Worm (Caenorhabditis elegans): ENCODE results near the gene C27D6.11.
A peak's percentile ranks its signal among the peaks of the same experiment; 100 is the strongest.

C27D6.11 gene

DNA sequence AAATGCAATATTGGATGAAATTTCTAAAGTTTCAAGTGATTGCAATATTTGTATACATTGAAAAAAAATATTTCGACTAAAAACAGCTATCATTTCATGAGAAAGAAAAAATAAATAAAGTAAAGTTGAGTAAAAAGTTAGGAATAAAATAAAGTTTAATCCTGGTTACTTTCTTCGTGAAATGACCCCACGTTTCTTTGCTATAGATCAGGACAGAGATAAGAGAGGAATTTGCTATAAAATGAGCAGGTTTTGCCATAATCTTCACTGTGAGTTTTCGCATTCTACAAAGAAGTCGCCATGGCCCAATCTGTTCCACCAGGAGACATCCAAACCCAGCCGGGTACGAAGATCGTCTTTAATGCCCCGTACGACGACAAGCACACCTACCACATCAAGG is 33.1 kb upstream of the C27D6.11 start, which contains the start of gene msp-49:
Gene msp-49, plus strand, starts transcription at position 301 of the 400 bp plus-strand sequence.
- no peak for TF ChIP-seq nfyb-1 (GFP tag; IDR thresholded peaks at IDR 0.05)
- TF ChIP-seq F49E8.2 (tag; optimal IDR thresholded peaks at IDR 0.05; ENCODE audit: insufficient read depth): no peak
- TF ChIP-seq ama-1 (optimal IDR thresholded peaks at IDR 0.05): no peak
- TF ChIP-seq ama-1 (GFP tag; optimal IDR thresholded peaks at IDR 0.05): no peak
- no peak for TF ChIP-seq F33H1.4 (GFP tag; IDR thresholded peaks at IDR 0.05)
- TF ChIP-seq snpc-3.4 (tag; optimal IDR thresholded peaks at IDR 0.05): no peak
- no peak for TF ChIP-seq attf-3 (GFP tag; conservative IDR thresholded peaks at IDR 0.05)
- no peak for TF ChIP-seq F22D6.2 (tag; optimal IDR thresholded peaks at IDR 0.05)
- no peak for TF ChIP-seq ekl-4 (GFP tag; IDR thresholded peaks at IDR 0.05)
- no peak for TF ChIP-seq K12H6.12 (tag; optimal IDR thresholded peaks at IDR 0.05)
- TF ChIP-seq repo-1 (tag; optimal IDR thresholded peaks at IDR 0.05): no peak
- no peak for TF ChIP-seq him-1 (tag; optimal IDR thresholded peaks at IDR 0.05)
- TF ChIP-seq sptf-2 (GFP tag; optimal IDR thresholded peaks at IDR 0.05): no peak

- TF ChIP-seq pha-4 (tag; optimal IDR thresholded peaks at IDR 0.05) (no peak), xnd-1 (tag; optimal IDR thresholded peaks at IDR 0.05) (no peak), nhr-80 (tag; optimal IDR thresholded peaks at IDR 0.05) (peak; percentile 85)
Observed at ce11 chrII:5191766-5192165, 30.8 kb upstream of the C27D6.11 start.

DNA sequence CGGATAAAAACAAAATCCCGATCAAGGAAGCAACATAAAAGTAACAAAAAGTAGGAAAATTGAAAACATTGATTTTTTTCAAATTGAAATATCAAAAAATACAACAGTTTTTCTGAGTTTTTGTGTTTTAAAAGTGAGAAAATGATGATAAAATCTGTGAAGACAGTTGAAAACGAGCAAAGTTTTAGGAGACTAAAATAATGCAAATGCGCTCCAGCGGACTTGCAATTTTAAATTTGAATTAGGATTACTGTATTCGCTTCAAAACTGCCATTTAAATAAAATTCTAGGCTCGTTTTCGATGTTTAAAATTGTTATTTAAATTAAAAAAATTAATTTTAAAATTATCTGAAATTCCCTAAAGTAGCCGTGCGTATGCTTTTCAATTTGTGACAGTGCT is 26.9 kb upstream of the C27D6.11 start:
- TF ChIP-seq lsl-1 (GFP tag; optimal IDR thresholded peaks at IDR 0.05): peak; percentile 80
- peak; percentile 27; the same call in 1 of the 2 replicates for TF ChIP-seq D2030.7 (GFP tag; IDR thresholded peaks at IDR 0.05)
- no peak for TF ChIP-seq nhr-80 (tag; optimal IDR thresholded peaks at IDR 0.05)
- no peak for TF ChIP-seq egrh-3 (GFP tag; IDR thresholded peaks at IDR 0.05)
- TF ChIP-seq efl-1 (GFP tag; optimal IDR thresholded peaks at IDR 0.05): peak; percentile 20
- no peak for TF ChIP-seq attf-3 (GFP tag; conservative IDR thresholded peaks at IDR 0.05)
- no peak for TF ChIP-seq mes-4 (tag; optimal IDR thresholded peaks at IDR 0.05)
- TF ChIP-seq mcd-1 (GFP tag; IDR thresholded peaks at IDR 0.05): peak; percentile 57; the same call in 1 of the 2 replicates
- TF ChIP-seq F33H1.4 (GFP tag; IDR thresholded peaks at IDR 0.05): no peak

DNA sequence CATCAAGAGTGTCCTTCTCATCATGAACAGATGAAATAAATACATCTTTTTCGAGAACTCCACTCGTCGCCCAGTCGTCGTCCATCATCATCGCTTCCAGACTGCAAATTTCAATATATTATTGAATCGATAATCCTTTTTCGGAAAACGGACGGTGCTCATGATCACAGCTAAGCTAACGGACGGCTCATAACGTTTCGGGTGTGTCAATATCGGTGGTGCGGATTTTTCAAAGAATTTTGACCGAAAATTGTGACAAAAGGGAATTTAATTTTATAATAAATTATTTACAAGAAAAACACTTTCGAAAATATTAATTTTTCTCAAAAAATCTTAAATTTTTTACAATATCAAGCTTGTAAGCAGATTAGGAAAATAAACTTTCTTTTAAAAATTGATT is 26.5 kb upstream of the C27D6.11 start, which contains the start of gene crh-2:
Gene crh-2, minus strand, starts transcription at position 101 of the 400 bp plus-strand sequence.
- TF ChIP-seq cebp-1 (GFP tag; IDR thresholded peaks at IDR 0.05): no peak
- no peak for TF ChIP-seq cebp-1 (tag; optimal IDR thresholded peaks at IDR 0.05)
- TF ChIP-seq F55B11.4 (tag; optimal IDR thresholded peaks at IDR 0.05; ENCODE audit: borderline replicate concordance, insufficient read depth): no peak
- TF ChIP-seq ceh-40 (GFP tag; IDR thresholded peaks at IDR 0.05): no peak
- TF ChIP-seq ztf-28 (GFP tag; IDR thresholded peaks at IDR 0.05): no peak
- TF ChIP-seq B0019.2 (GFP tag; conservative IDR thresholded peaks at IDR 0.05): no peak
- no peak for TF ChIP-seq Y67H2A.10 (GFP tag; conservative IDR thresholded peaks at IDR 0.05)
- no peak for TF ChIP-seq Y53F4B.3 (GFP tag; IDR thresholded peaks at IDR 0.05)
- TF ChIP-seq hrde-1 (tag; optimal IDR thresholded peaks at IDR 0.05; ENCODE audit: borderline replicate concordance): no peak
- no peak for TF ChIP-seq mcd-1 (GFP tag; IDR thresholded peaks at IDR 0.05)
- TF ChIP-seq C17E4.6 (GFP tag; IDR thresholded peaks at IDR 0.05): no peak
- TF ChIP-seq dpff-1 (tag; optimal IDR thresholded peaks at IDR 0.05): no peak
- TF ChIP-seq let-526 (GFP tag; IDR thresholded peaks at IDR 0.05): no peak
- TF ChIP-seq K11D2.4 (GFP tag; IDR thresholded peaks at IDR 0.05): no peak
- no peak for TF ChIP-seq zim-3 (tag; optimal IDR thresholded peaks at IDR 0.05)
- no peak for TF ChIP-seq ekl-4 (GFP tag; IDR thresholded peaks at IDR 0.05)
- no peak for TF ChIP-seq B0336.3 (GFP tag; IDR thresholded peaks at IDR 0.05)
- TF ChIP-seq fkh-3 (tag; optimal IDR thresholded peaks at IDR 0.05): no peak
- no peak for TF ChIP-seq chd-7 (tag; optimal IDR thresholded peaks at IDR 0.05)
- TF ChIP-seq somi-1 (GFP tag; optimal IDR thresholded peaks at IDR 0.05): no peak
- TF ChIP-seq snpc-3.4 (tag; optimal IDR thresholded peaks at IDR 0.05): no peak
